Worm (Caenorhabditis elegans) whole organism, L1 larva: Measurements from ENCODE around the gene asp-4.

ENCODE experiments used
- alr-1 ChIP-seq: fragments of 200-800 bp; sonication (Bioruptor generic); optimal IDR thresholded peaks from 2 replicates; lab custom pipeline; 2018; ENCODE audit warnings: borderline replicate concordance, mild to moderate bottlenecking, missing genetic modification characterization, missing compliant biosample characterization
- ces-1 ChIP-seq: fragments of 150-350 bp; optimal IDR thresholded peaks from 2 replicates; lab custom pipeline; 2014; ENCODE audit warnings: missing biosample characterization, missing genetic modification reagents, missing genetic modification characterization
- egl-27 ChIP-seq, 2 experiments: fragments of 150-350 bp in 1 of 2; sonication (generic microtip); optimal IDR thresholded peaks; 3 replicates each; lab custom pipeline; 2017 to 2018; ENCODE audit warnings: missing biosample characterization in 2 of 2, missing genetic modification characterization in 2 of 2, missing genetic modification reagents in 2 of 2
- mep-1 ChIP-seq: fragments of 150-350 bp; optimal IDR thresholded peaks from 2 replicates; lab custom pipeline; 2014; ENCODE audit warnings: missing biosample characterization, missing genetic modification characterization
- nhr-20 ChIP-seq: sonication (generic microtip); optimal IDR thresholded peaks from 2 replicates; lab custom pipeline; 2016; ENCODE audit warnings: mild to moderate bottlenecking, missing genetic modification characterization, missing compliant biosample characterization
- nhr-237 ChIP-seq: fragments of 150-350 bp; optimal IDR thresholded peaks from 2 replicates; lab custom pipeline; 2014; ENCODE audit warnings: missing biosample characterization, missing genetic modification characterization
- pqm-1 ChIP-seq: sonication (generic microtip); optimal IDR thresholded peaks from 3 replicates; lab custom pipeline; 2017; ENCODE audit warnings: missing biosample characterization, missing genetic modification characterization

ce11 chrX:13223437-13223836 lies 2.2 kb upstream of the asp-4 start, which contains the start of gene skr-20:
- TF ChIP-seq egl-27 (tag; optimal IDR thresholded peaks at IDR 0.05; lab: Kevin White, UChicago) (no peak), alr-1 (tag; lab: Kevin White, UChicago) (no peak), nhr-237 (no peak), pqm-1 (tag; lab: Kevin White, UChicago) (no peak), nhr-20 (tag; lab: Kevin White, UChicago) (no peak), ces-1 (GFP tag; lab: Kevin White, UChicago) (no peak), mep-1 (tag; lab: Kevin White, UChicago) (no peak)
